Fruit fly (Drosophila melanogaster) whole organism, embryonic: ENCODE data around the gene alphaTub84D.

ENCODE experiments used
- Atf-2 ChIP-seq: fragments of 200-800 bp; sonication (Bioruptor generic); optimal IDR thresholded peaks from 2 replicates; lab custom pipeline; 2016; ENCODE audit warnings: missing biosample characterization, missing genetic modification characterization
- Awh ChIP-seq: fragments of 200-800 bp; sonication (Bioruptor generic); IDR thresholded peaks from 2 replicates; pipeline ENCODE4, ENCODE4 v1.3.6; 2022; ENCODE audit warnings: missing biosample characterization, missing genetic modification characterization
- CG11093 ChIP-seq: fragments of 200-800 bp; sonication (Bioruptor generic); IDR thresholded peaks from 3 replicates; pipeline ENCODE4 v1.3.6; 2022; ENCODE audit warnings: missing biosample characterization, missing genetic modification characterization
- CG12769 ChIP-seq: fragments of 200-800 bp; sonication (Bioruptor generic); optimal IDR thresholded peaks from 2 replicates; lab custom pipeline; 2019; ENCODE audit warnings: missing biosample characterization, mild to moderate bottlenecking, missing genetic modification characterization, moderate library complexity
- CG17359 ChIP-seq: fragments of 200-800 bp; sonication (Bioruptor generic); optimal IDR thresholded peaks from 3 replicates; lab custom pipeline; 2018; ENCODE audit warnings: missing biosample characterization, mild to moderate bottlenecking, missing genetic modification characterization, moderate library complexity
- CG17568 ChIP-seq: fragments of 200-800 bp; sonication (Bioruptor generic); optimal IDR thresholded peaks from 2 replicates; lab custom pipeline; 2018; ENCODE audit warnings: missing biosample characterization, mild to moderate bottlenecking, missing genetic modification characterization, moderate library complexity
- CG17802 ChIP-seq: fragments of 200-800 bp; sonication (Bioruptor generic); optimal IDR thresholded peaks from 2 replicates; lab custom pipeline; 2018; ENCODE audit warnings: missing biosample characterization, mild to moderate bottlenecking, missing genetic modification characterization, moderate library complexity
- CG17912 ChIP-seq: fragments of 200-800 bp; sonication (Bioruptor generic); optimal IDR thresholded peaks from 2 replicates; lab custom pipeline; 2018; ENCODE audit warnings: missing biosample characterization, mild to moderate bottlenecking, missing genetic modification characterization
- CG34224 ChIP-seq: fragments of 200-800 bp; sonication (Bioruptor generic); IDR thresholded peaks from 3 replicates; pipeline ENCODE4 v1.3.6; 2022; ENCODE audit warnings: missing biosample characterization, missing genetic modification characterization; ENCODE audit not compliant: partially characterized antibody
- CG6791 ChIP-seq: fragments of 200-800 bp; sonication (Bioruptor generic); IDR thresholded peaks from 3 replicates; pipeline ENCODE4 v1.3.6; 2022; ENCODE audit warnings: missing biosample characterization, missing genetic modification characterization; ENCODE audit not compliant: partially characterized antibody
- CG7357 ChIP-seq: fragments of 200-800 bp; sonication (Bioruptor generic); IDR thresholded peaks from 3 replicates; pipeline ENCODE4 v1.3.6; 2022; ENCODE audit warnings: missing biosample characterization, missing genetic modification characterization
- Dfd ChIP-seq, 2 experiments: fragments of >200 bp; optimal IDR thresholded peaks; 2 replicates each; lab custom pipeline; 2017; ENCODE audit warnings: missing biosample characterization in 2 of 2, missing genetic modification characterization in 2 of 2
- Ets65A ChIP-seq: fragments of 200-800 bp; sonication (Bioruptor generic); peaks from one replicate; lab custom pipeline; 2016; ENCODE audit warnings: missing biosample characterization, missing genetic modification characterization
- Hr78 ChIP-seq, 2 experiments: fragments of 200-800 bp in 1 of 2; fragments of >200 bp in 1 of 2; sonication (Bioruptor generic) in 1 of 2; optimal IDR thresholded peaks; 2 replicates each; lab custom pipeline; 2017 to 2019; ENCODE audit warnings: missing biosample characterization in 2 of 2, missing genetic modification characterization in 2 of 2, mild to moderate bottlenecking in 1 of 2, moderate library complexity in 1 of 2
- NFAT ChIP-seq: fragments of 200-800 bp; sonication (Bioruptor generic); IDR thresholded peaks from 2 replicates; pipeline ENCODE4 v1.3.6; 2022; ENCODE audit warnings: missing biosample characterization, missing genetic modification characterization
- aop ChIP-seq: fragments of 200-800 bp; sonication (Bioruptor generic); IDR thresholded peaks from 2 replicates; pipeline ENCODE4 v1.3.6; 2022; ENCODE audit warnings: missing biosample characterization, missing genetic modification characterization
- dpn ChIP-seq, 2 experiments: fragments of 200-800 bp; sonication (Bioruptor generic); optimal IDR thresholded peaks; 3 replicates each; lab custom pipeline; 2016; ENCODE audit warnings: missing biosample characterization in 2 of 2, missing genetic modification characterization in 2 of 2
- klu ChIP-seq: fragments of 200-800 bp; sonication (Bioruptor generic); IDR thresholded peaks from 2 replicates; pipeline ENCODE4 v1.3.6; 2022; ENCODE audit warnings: missing biosample characterization, missing genetic modification characterization
- pzg ChIP-seq: fragments of 200-800 bp; sonication (Bioruptor generic); optimal IDR thresholded peaks from 3 replicates; lab custom pipeline; 2018; ENCODE audit warnings: missing biosample characterization, mild to moderate bottlenecking, missing genetic modification characterization, moderate library complexity
- shn ChIP-seq: fragments of 200-800 bp; sonication (Bioruptor generic); optimal IDR thresholded peaks from 3 replicates; lab custom pipeline; 2016; ENCODE audit warnings: missing biosample characterization, missing genetic modification characterization
- tll ChIP-seq, 2 experiments: fragments of 200-800 bp in 1 of 2; fragments of >200 bp in 1 of 2; sonication (Bioruptor generic) in 1 of 2; optimal IDR thresholded peaks; 2 replicates each; lab custom pipeline; 2017 to 2019; ENCODE audit warnings: missing biosample characterization in 2 of 2, missing genetic modification characterization in 2 of 2, mild to moderate bottlenecking in 1 of 2, moderate library complexity in 1 of 2
- vnd ChIP-seq: fragments of 200-800 bp; sonication (Bioruptor generic); IDR thresholded peaks from 3 replicates; pipeline ENCODE4 v1.3.6; 2022; ENCODE audit warnings: missing biosample characterization, missing genetic modification characterization; ENCODE audit not compliant: partially characterized antibody
- wek ChIP-seq: fragments of 200-800 bp; sonication (Bioruptor generic); optimal IDR thresholded peaks from 3 replicates; lab custom pipeline; 2018; ENCODE audit warnings: missing biosample characterization, mild to moderate bottlenecking, missing genetic modification characterization, moderate library complexity

alphaTub84D gene

dm6 chr3R:7551708-7552107 is 21.2 kb downstream of the alphaTub84D start, which contains the start of gene CG45545:
TSS of gene CG45545 (plus strand) at chr3R:7552008.
- no peak for TF ChIP-seq shn (GFP tag; lab: Kevin White, UChicago)
- TF ChIP-seq CG11093 (GFP tag; lab: Robert Waterston, UW) = no peak
- peak; percentile 7 for TF ChIP-seq Ets65A (GFP tag; lab: Kevin White, UChicago)
- no peak for TF ChIP-seq pzg (GFP tag; lab: Kevin White, UChicago)
- TF ChIP-seq CG12769 = no peak
- no peak for TF ChIP-seq Atf-2 (GFP tag; lab: Kevin White, UChicago)
- TF ChIP-seq vnd (GFP tag; lab: Robert Waterston, UW) = 0 out of 3 replicates have a peak, but pooled peaks have one; percentile 25
- TF ChIP-seq CG17802 (tag; lab: Kevin White, UChicago) = no peak
- no peak for TF ChIP-seq CG17568 (GFP tag; lab: Kevin White, UChicago)
- no peak for TF ChIP-seq aop (GFP tag; lab: Robert Waterston, UW)
- TF ChIP-seq dpn (GFP tag; optimal IDR thresholded peaks at IDR 0.05; lab: Kevin White, UChicago) = no peak

- TF ChIP-seq Hr78 (GFP tag; optimal IDR thresholded peaks at IDR 0.05; lab: Kevin White, UChicago) (no peak), Dfd (GFP tag; optimal IDR thresholded peaks at IDR 0.05; lab: Kevin White, UChicago) (peak in 1 of 2 experiments; percentile 4), wek (GFP tag; lab: Kevin White, UChicago) (no peak), Ets65A (GFP tag; lab: Kevin White, UChicago) (peak; percentile 36), Awh (GFP tag; lab: Robert Waterston, UW) (no peak), CG17359 (tag; lab: Kevin White, UChicago) (no peak), klu (GFP tag; lab: Robert Waterston, UW) (0 out of 2 replicates have a peak, but pooled peaks have one; percentile 9), CG6791 (no peak), CG7357 (GFP tag; lab: Robert Waterston, UW) (no peak), tll (GFP tag; optimal IDR thresholded peaks at IDR 0.05; lab: Kevin White, UChicago) (no peak), CG17912 (GFP tag; lab: Kevin White, UChicago) (no peak), CG34224 (GFP tag; lab: Robert Waterston, UW) (no peak), NFAT (no peak)
- TF ChIP-seq, all 482 proteins: peak for 3
Observed at dm6 chr3R:7572237-7572636, 41.7 kb downstream of the alphaTub84D start.
